Worm (Caenorhabditis elegans) whole organism, early embryonic: ENCODE results near the gene F40F8.3.

Source experiments
- aly-1 ChIP-seq: sonication (generic microtip); optimal IDR thresholded peaks from 2 replicates; lab custom pipeline; 2016; ENCODE audit warnings: missing genetic modification characterization, missing compliant biosample characterization
- ama-1 ChIP-seq: fragments of 150-350 bp; optimal IDR thresholded peaks from 2 replicates; lab custom pipeline; 2014
- hmg-4 ChIP-seq: fragments of 200-800 bp; sonication (Bioruptor generic); optimal IDR thresholded peaks from 2 replicates; lab custom pipeline; 2018; ENCODE audit warnings: mild to moderate bottlenecking, missing genetic modification characterization, missing compliant biosample characterization
- hnd-1 ChIP-seq: sonication (generic microtip); optimal IDR thresholded peaks from 2 replicates; lab custom pipeline; 2016; ENCODE audit warnings: missing genetic modification characterization, missing compliant biosample characterization
- scrt-1 ChIP-seq: fragments of 200-800 bp; sonication (Bioruptor generic); IDR thresholded peaks from 2 replicates; pipeline ENCODE4 v1.3.6; 2022; ENCODE audit warnings: missing genetic modification characterization, missing compliant biosample characterization
- tbx-37 ChIP-seq: fragments of 200-800 bp; sonication (Bioruptor generic); conservative IDR thresholded peaks from 2 replicates; pipeline ENCODE4 v1.3.6; 2022; ENCODE audit warnings: missing genetic modification reagents, missing genetic modification characterization, missing compliant biosample characterization

DNA sequence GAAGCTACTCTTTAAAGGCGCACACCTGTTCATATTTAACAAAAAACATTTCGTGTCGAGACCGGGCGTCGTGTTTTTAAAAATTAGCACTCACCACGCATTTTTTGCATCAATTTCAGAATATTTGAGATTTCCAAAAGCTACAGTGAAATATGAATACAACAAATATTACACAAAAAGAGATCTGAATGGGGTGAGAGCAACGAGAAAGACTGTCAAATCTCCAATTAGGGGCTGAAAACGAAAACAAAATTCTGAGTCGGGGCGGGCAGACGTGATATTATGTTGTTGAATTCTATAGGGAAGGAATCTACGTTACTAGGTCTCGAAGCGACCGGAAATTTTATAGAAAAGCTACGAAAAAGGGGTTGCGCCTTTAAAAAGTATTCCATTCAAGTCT is 25.4 kb upstream of the F40F8.3 start, which contains the start of gene C09H10.5:
- TF ChIP-seq ama-1 (lab: Kevin White, UChicago), result no peak
- TF ChIP-seq hmg-4 (GFP tag; lab: Kevin White, UChicago), result no peak
- TF ChIP-seq aly-1 (tag; lab: Kevin White, UChicago), result no peak
- no peak for TF ChIP-seq scrt-1 (GFP tag; lab: Robert Waterston, UW)
- no peak for TF ChIP-seq tbx-37 (GFP tag; lab: Robert Waterston, UW)
- TF ChIP-seq hnd-1, result no peak
